Worm (Caenorhabditis elegans) whole organism, L4 larva: ENCODE data around the gene dpy-17.

Source experiments
- egl-43 ChIP-seq: fragments of 200-800 bp; sonication (Bioruptor generic); IDR thresholded peaks from 2 replicates; pipeline ENCODE4 v1.3.6; 2022; ENCODE audit warnings: missing genetic modification reagents, missing genetic modification characterization, missing compliant biosample characterization
- pha-4 ChIP-seq, 2 experiments: fragments of 150-350 bp in 1 of 2; fragments of 200-800 bp in 1 of 2; sonication (Bioruptor generic) in 1 of 2; IDR thresholded peaks in 1 of 2; optimal IDR thresholded peaks in 1 of 2; 2 replicates each; pipeline versions ENCODE4 v1.3.6 to Lab custom; 2014 to 2022; ENCODE audit warnings: missing genetic modification characterization in 2 of 2, missing genetic modification reagents in 2 of 2, missing biosample characterization in 1 of 2, missing compliant biosample characterization in 1 of 2

DNA sequence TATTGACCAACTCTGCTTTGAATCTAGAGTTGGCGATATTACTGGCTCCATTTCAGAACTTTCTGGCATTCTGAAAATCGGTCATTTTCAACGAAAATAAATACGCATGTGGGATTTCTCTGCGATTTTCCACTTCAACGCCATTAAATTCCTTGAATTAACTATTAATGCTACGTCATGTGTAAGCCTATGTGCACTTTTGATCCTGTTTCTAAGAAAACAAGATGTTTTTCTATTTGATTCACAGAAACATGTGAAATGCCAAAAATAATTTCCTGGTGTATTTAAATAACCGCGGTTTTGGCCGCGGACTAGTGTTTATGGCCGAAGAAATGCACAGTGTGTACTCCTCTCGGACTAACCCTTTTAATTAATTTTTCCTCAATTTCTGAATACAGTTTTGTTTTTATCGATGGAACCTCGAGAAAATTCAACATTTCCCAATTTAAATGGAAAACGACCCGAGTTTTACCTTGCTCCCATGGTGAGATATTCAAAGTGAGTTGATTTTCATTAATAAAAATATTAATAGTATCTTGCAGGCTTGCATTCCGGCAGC is 38.4 kb upstream of the dpy-17 start, which contains the start of the genes C45G9.11 and C45G9.2:
- no peak for TF ChIP-seq pha-4 (GFP tag; IDR thresholded peaks at IDR 0.05; lab: Robert Waterston, UW)
- no peak for TF ChIP-seq pha-4 (tag; optimal IDR thresholded peaks at IDR 0.05; lab: Kevin White, UChicago)
- TF ChIP-seq egl-43 (GFP tag; lab: Robert Waterston, UW), result no peak
